Worm (Caenorhabditis elegans) whole organism, mixed stage, embryonic: ENCODE measurements around the gene ssp-10.
"Not testable (repeated sequence)": the region's sequence is repeated elsewhere in the genome, so short reads cannot be mapped to it uniquely, and the experiment has no call there.

Source experiments
- M03D4.4 ChIP-seq: sonication (generic microtip); optimal IDR thresholded peaks from 2 replicates; lab custom pipeline; 2017; ENCODE audit warnings: mild to moderate bottlenecking, missing genetic modification characterization, missing compliant biosample characterization
- bed-3 ChIP-seq: fragments of 200-800 bp; sonication (Bioruptor generic); optimal IDR thresholded peaks from 3 replicates; lab custom pipeline; 2018; ENCODE audit warnings: mild to moderate bottlenecking, missing genetic modification characterization, moderate library complexity, missing compliant biosample characterization
- blmp-1 ChIP-seq: fragments of 150-350 bp; optimal IDR thresholded peaks from 2 replicates; lab custom pipeline; 2014; ENCODE audit warnings: missing biosample characterization, missing genetic modification characterization
- ceh-39 ChIP-seq: fragments of 150-350 bp; optimal IDR thresholded peaks from 2 replicates; lab custom pipeline; 2014; ENCODE audit warnings: missing biosample characterization, missing genetic modification characterization
- ceh-43 ChIP-seq: fragments of 200-800 bp; sonication (Bioruptor generic); optimal IDR thresholded peaks from 2 replicates; lab custom pipeline; 2018; ENCODE audit warnings: mild to moderate bottlenecking, missing genetic modification characterization, moderate library complexity, missing compliant biosample characterization
- ceh-83 ChIP-seq: fragments of 200-800 bp; sonication (Bioruptor generic); optimal IDR thresholded peaks from 2 replicates; lab custom pipeline; 2018; ENCODE audit warnings: mild to moderate bottlenecking, missing genetic modification characterization, missing compliant biosample characterization
- ces-1 ChIP-seq: fragments of 150-350 bp; optimal IDR thresholded peaks from 2 replicates; lab custom pipeline; 2014; ENCODE audit warnings: missing biosample characterization, missing genetic modification reagents, missing genetic modification characterization
- cnd-1 ChIP-seq: fragments of 200-800 bp; sonication (Bioruptor generic); optimal IDR thresholded peaks from 2 replicates; lab custom pipeline; 2018; ENCODE audit warnings: mild to moderate bottlenecking, missing genetic modification characterization, missing compliant biosample characterization
- drap-1 ChIP-seq: fragments of 200-800 bp; sonication (Bioruptor generic); optimal IDR thresholded peaks from 3 replicates; lab custom pipeline; 2018; ENCODE audit warnings: mild to moderate bottlenecking, missing genetic modification characterization, missing compliant biosample characterization
- elt-1 ChIP-seq: sonication (generic microtip); optimal IDR thresholded peaks from 2 replicates; lab custom pipeline; 2017; ENCODE audit warnings: missing genetic modification characterization, mild to moderate bottlenecking, missing compliant biosample characterization, antibody characterized with exemption, moderate library complexity, borderline replicate concordance; ENCODE audit not compliant: insufficient read depth
- elt-3 ChIP-seq: fragments of 150-350 bp; optimal IDR thresholded peaks from 2 replicates; lab custom pipeline; 2014; ENCODE audit warnings: missing biosample characterization, missing genetic modification characterization
- flh-1 ChIP-seq: fragments of 200-800 bp; sonication (Bioruptor generic); optimal IDR thresholded peaks from 2 replicates; lab custom pipeline; 2018; ENCODE audit warnings: mild to moderate bottlenecking, missing genetic modification characterization, moderate library complexity, missing compliant biosample characterization
- hlh-1 ChIP-seq: fragments of 150-350 bp; optimal IDR thresholded peaks from 2 replicates; lab custom pipeline; 2014; ENCODE audit warnings: missing biosample characterization, missing genetic modification reagents, missing genetic modification characterization
- lin-32 ChIP-seq: fragments of 200-800 bp; sonication (Bioruptor generic); optimal IDR thresholded peaks from 2 replicates; lab custom pipeline; 2018; ENCODE audit warnings: mild to moderate bottlenecking, missing genetic modification characterization, missing compliant biosample characterization
- lsy-2 ChIP-seq: fragments of 150-350 bp; optimal IDR thresholded peaks from 2 replicates; lab custom pipeline; 2014; ENCODE audit warnings: missing biosample characterization, missing genetic modification characterization
- mab-5 ChIP-seq: fragments of 150-350 bp; optimal IDR thresholded peaks from 2 replicates; lab custom pipeline; 2014; ENCODE audit warnings: missing biosample characterization, missing genetic modification characterization
- mep-1 ChIP-seq: fragments of 150-350 bp; optimal IDR thresholded peaks from 2 replicates; lab custom pipeline; 2017; ENCODE audit warnings: missing biosample characterization, missing genetic modification reagents, missing genetic modification characterization, inconsistent platforms
- mls-2 ChIP-seq: sonication (generic microtip); optimal IDR thresholded peaks from 2 replicates; lab custom pipeline; 2016; ENCODE audit warnings: mild to moderate bottlenecking, missing genetic modification characterization, moderate library complexity, missing compliant biosample characterization
- nhr-12 ChIP-seq: fragments of 150-350 bp; optimal IDR thresholded peaks from 2 replicates; lab custom pipeline; 2014; ENCODE audit warnings: missing biosample characterization, missing genetic modification characterization
- nhr-2 ChIP-seq: fragments of 150-350 bp; optimal IDR thresholded peaks from 2 replicates; lab custom pipeline; 2014; ENCODE audit warnings: missing biosample characterization, missing genetic modification characterization
- nhr-237 ChIP-seq: fragments of 150-350 bp; optimal IDR thresholded peaks from 2 replicates; lab custom pipeline; 2014; ENCODE audit warnings: missing biosample characterization, missing genetic modification characterization
- nhr-28 ChIP-seq: fragments of 150-350 bp; optimal IDR thresholded peaks from 2 replicates; lab custom pipeline; 2014; ENCODE audit warnings: missing biosample characterization, missing genetic modification characterization
- nhr-76 ChIP-seq: sonication (generic microtip); optimal IDR thresholded peaks from 2 replicates; lab custom pipeline; 2017; ENCODE audit warnings: missing biosample characterization, missing genetic modification characterization
- pha-4 ChIP-seq: fragments of 150-350 bp; optimal IDR thresholded peaks from 2 replicates; lab custom pipeline; 2018; ENCODE audit warnings: missing biosample characterization, missing genetic modification reagents, missing genetic modification characterization
- sem-2 ChIP-seq: fragments of 200-800 bp; sonication (Bioruptor generic); optimal IDR thresholded peaks from 2 replicates; lab custom pipeline; 2018; ENCODE audit warnings: mild to moderate bottlenecking, missing genetic modification characterization, missing compliant biosample characterization
- snpc-4 ChIP-seq: fragments of 150-350 bp; optimal IDR thresholded peaks from 2 replicates; lab custom pipeline; 2014; ENCODE audit warnings: missing biosample characterization, missing genetic modification characterization
- tbx-8 ChIP-seq: fragments of 200-800 bp; sonication (Bioruptor generic); optimal IDR thresholded peaks from 2 replicates; lab custom pipeline; 2018; ENCODE audit warnings: mild to moderate bottlenecking, missing genetic modification characterization, moderate library complexity, missing compliant biosample characterization
- unc-120 ChIP-seq: sonication (generic microtip); optimal IDR thresholded peaks from 2 replicates; lab custom pipeline; 2017; ENCODE audit warnings: missing genetic modification characterization, missing compliant biosample characterization; ENCODE audit not compliant: poor library complexity, severe bottlenecking
- unc-39 ChIP-seq: fragments of 150-350 bp; optimal IDR thresholded peaks from 2 replicates; lab custom pipeline; 2014; ENCODE audit warnings: missing biosample characterization, missing genetic modification characterization

ssp-10 gene

DNA sequence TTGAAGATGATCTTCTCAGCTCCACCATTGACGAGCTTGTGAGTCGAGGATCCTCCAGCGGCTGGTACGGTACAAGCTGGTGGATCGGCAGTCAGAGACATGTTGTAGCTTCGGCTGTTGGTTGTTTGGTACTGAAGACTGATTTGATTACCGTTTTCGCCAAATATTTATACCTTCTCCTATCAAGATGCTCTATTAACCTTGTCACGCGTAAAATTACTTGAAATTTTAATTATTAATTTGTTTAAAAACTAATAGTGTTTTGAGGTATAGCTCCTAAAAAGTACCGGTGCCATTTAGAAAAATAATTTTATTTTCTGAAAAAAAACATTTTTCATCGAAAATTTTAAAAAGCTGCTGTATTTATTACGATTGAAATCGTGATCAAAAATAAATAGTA lies at the start of gene ssp-10:
ssp-10 (minus strand) TSS at position 101 of the 400 bp plus-strand sequence.
- no peak for TF ChIP-seq unc-120 (tag; lab: Kevin White, UChicago)
- TF ChIP-seq flh-1 (GFP tag; lab: Kevin White, UChicago): no peak
- TF ChIP-seq sem-2 (GFP tag; lab: Kevin White, UChicago): no peak
- TF ChIP-seq nhr-28 (tag; lab: Kevin White, UChicago): no peak
- TF ChIP-seq ceh-43 (GFP tag; lab: Kevin White, UChicago): no peak
- TF ChIP-seq unc-39 (tag; lab: Kevin White, UChicago): no peak
- TF ChIP-seq elt-3 (tag; lab: Kevin White, UChicago): no peak
- TF ChIP-seq snpc-4 (tag; lab: Kevin White, UChicago): no peak
- no peak for TF ChIP-seq ces-1 (GFP tag; lab: Kevin White, UChicago)
- no peak for TF ChIP-seq ceh-39 (tag; lab: Kevin White, UChicago)
- TF ChIP-seq drap-1 (GFP tag; lab: Kevin White, UChicago): no peak
- no peak for TF ChIP-seq hlh-1 (tag; lab: Kevin White, UChicago)
- TF ChIP-seq blmp-1 (tag; lab: Kevin White, UChicago): no peak
- no peak for TF ChIP-seq lsy-2 (tag; lab: Kevin White, UChicago)
- no peak for TF ChIP-seq M03D4.4

DNA sequence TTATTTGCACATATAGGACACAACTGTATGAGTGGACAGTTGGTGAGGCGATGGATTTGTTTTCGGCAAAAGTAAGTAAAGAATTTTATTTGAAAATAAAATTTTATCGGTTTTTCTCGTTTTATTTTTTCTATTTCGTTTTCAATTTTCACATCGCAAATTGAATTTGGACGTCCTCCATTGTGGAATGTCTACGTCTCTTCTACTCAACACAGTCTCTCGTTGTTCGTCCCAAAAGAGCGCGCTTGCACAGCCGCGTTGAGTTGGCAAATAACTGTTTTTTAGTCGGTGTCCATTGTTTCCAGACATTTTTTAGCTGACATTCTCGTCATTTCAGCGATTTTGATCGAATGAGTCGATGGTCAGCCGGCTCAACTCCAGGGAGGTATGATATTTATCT lies 48.4 kb upstream of the ssp-10 start:
- TF ChIP-seq drap-1 (GFP tag; lab: Kevin White, UChicago) (no peak), pha-4 (tag; lab: Kevin White, UChicago) (no peak), unc-120 (tag; lab: Kevin White, UChicago) (peak; percentile 3), elt-1 (tag; lab: Kevin White, UChicago) (no peak), mep-1 (no peak), mls-2 (tag; lab: Kevin White, UChicago) (no peak), bed-3 (GFP tag; lab: Kevin White, UChicago) (no peak), ceh-39 (tag; lab: Kevin White, UChicago) (no peak), tbx-8 (GFP tag; lab: Kevin White, UChicago) (no peak), ces-1 (GFP tag; lab: Kevin White, UChicago) (peak; percentile 93), elt-3 (tag; lab: Kevin White, UChicago) (no peak), unc-39 (tag; lab: Kevin White, UChicago) (no peak), ceh-83 (GFP tag; lab: Kevin White, UChicago) (no peak)

ce11 chrIV:9898712-9899111 lies 47.9 kb upstream of the ssp-10 start, which contains the start of gene tbc-3:
Gene tbc-3, plus strand, starts transcription at chrIV:9899012.
- TF ChIP-seq mab-5 (tag; lab: Kevin White, UChicago) (no peak), nhr-2 (no peak), ceh-43 (GFP tag; lab: Kevin White, UChicago) (no peak), cnd-1 (tag; lab: Kevin White, UChicago) (no peak)
- TF ChIP-seq, all 35 proteins: peak for 0

ce11 chrIV:9895088-9895487 lies 44.3 kb upstream of the ssp-10 start, which contains the start of gene ssp-32:
Gene ssp-32, plus strand, starts transcription at chrIV:9895388.
- TF ChIP-seq cnd-1 (tag; lab: Kevin White, UChicago): no peak
- no peak for TF ChIP-seq mab-5 (tag; lab: Kevin White, UChicago)
- TF ChIP-seq nhr-76 (tag; lab: Kevin White, UChicago): no peak
- TF ChIP-seq mls-2 (tag; lab: Kevin White, UChicago): no peak
- TF ChIP-seq nhr-12 (tag; lab: Kevin White, UChicago): no peak
- TF ChIP-seq unc-39 (tag; lab: Kevin White, UChicago): no peak
- TF ChIP-seq snpc-4 (tag; lab: Kevin White, UChicago): no peak
- no peak for TF ChIP-seq nhr-237 (tag; lab: Kevin White, UChicago)
- no peak for TF ChIP-seq ces-1 (GFP tag; lab: Kevin White, UChicago)
- TF ChIP-seq, all 35 proteins: peak for 0

- not testable (repeated sequence) for TF ChIP-seq lin-32 (GFP tag; lab: Kevin White, UChicago); cnd-1 (tag; lab: Kevin White, UChicago); unc-39 (tag; lab: Kevin White, UChicago)
These were observed 43.5 kb upstream of the ssp-10 start, which contains the start of gene msp-77 for ce11 chrIV:9894331-9894730. Gene msp-77, plus strand, starts transcription at chrIV:9894631.
